Worm (Caenorhabditis elegans): ENCODE measurements around the gene srg-10.

The srg-10 gene

ce11 chrIII:4649363-4649768 is 28.2 kb upstream of the srg-10 start (continued):
- TF ChIP-seq snu-23 (GFP tag; optimal IDR thresholded peaks at IDR 0.05), result peak; percentile 98
- TF ChIP-seq xbp-1 (tag; optimal IDR thresholded peaks at IDR 0.05), result peak; percentile 89
- TF ChIP-seq swsn-7 (tag; optimal IDR thresholded peaks at IDR 0.05), result peak; percentile 92
- TF ChIP-seq ceh-63 (GFP tag; optimal IDR thresholded peaks at IDR 0.05), result no peak
- peak; percentile 12 for TF ChIP-seq pag-3 (tag; optimal IDR thresholded peaks at IDR 0.05; ENCODE audit: borderline replicate concordance, insufficient read depth)
- TF ChIP-seq efl-1 (optimal IDR thresholded peaks at IDR 0.05), result peak; percentile 86 to 91
- peak; percentile 72 to 97 for TF ChIP-seq efl-1 (GFP tag; optimal IDR thresholded peaks at IDR 0.05 in 1 of 2)
- TF ChIP-seq pqm-1 (tag; optimal IDR thresholded peaks at IDR 0.05), result peak; percentile 40
- TF ChIP-seq zip-4 (GFP tag; optimal IDR thresholded peaks at IDR 0.05), result peak; percentile 65
- TF ChIP-seq egl-13 (tag; optimal IDR thresholded peaks at IDR 0.05), result peak; percentile 82
- peak; percentile 83 to 95 for TF ChIP-seq lsy-2 (tag; optimal IDR thresholded peaks at IDR 0.05)
- TF ChIP-seq irx-1 (tag; optimal IDR thresholded peaks at IDR 0.05), result peak; percentile 87
- TF ChIP-seq nhr-20 (tag; optimal IDR thresholded peaks at IDR 0.05), result peak; percentile 98
- peak; percentile 91 for TF ChIP-seq lin-13 (GFP tag; optimal IDR thresholded peaks at IDR 0.05)
- peak; percentile 81 for TF ChIP-seq isw-1 (GFP tag; IDR thresholded peaks at IDR 0.05)
- TF ChIP-seq F16B12.6 (tag; optimal IDR thresholded peaks at IDR 0.05), result peak; percentile 51
- peak; percentile 65 for TF ChIP-seq fos-1 (tag; optimal IDR thresholded peaks at IDR 0.05)
- peak; percentile 94 for TF ChIP-seq tbx-2 (tag; optimal IDR thresholded peaks at IDR 0.05)
- no peak for TF ChIP-seq ceh-8 (GFP tag; optimal IDR thresholded peaks at IDR 0.05)
- peak; percentile 9 for TF ChIP-seq nhr-28 (tag; optimal IDR thresholded peaks at IDR 0.05)
- peak; percentile 76 for TF ChIP-seq snpc-4 (tag; optimal IDR thresholded peaks at IDR 0.05)
- no peak for TF ChIP-seq efl-3 (GFP tag; optimal IDR thresholded peaks at IDR 0.05)
- TF ChIP-seq elt-3 (tag; optimal IDR thresholded peaks at IDR 0.05), result peak in 5 of 6 experiments; percentile 36 to 97 (median 82)
- peak; percentile 51; the same call in 1 of the 2 replicates for TF ChIP-seq unc-98 (GFP tag; IDR thresholded peaks at IDR 0.05)
- TF ChIP-seq nhr-237 (tag; optimal IDR thresholded peaks at IDR 0.05), result peak; percentile 77
- no peak for TF ChIP-seq sptf-1 (tag; optimal IDR thresholded peaks at IDR 0.05)
- peak; percentile 76 for TF ChIP-seq sup-37 (GFP tag; optimal IDR thresholded peaks at IDR 0.05)
- TF ChIP-seq egl-27 (tag; optimal IDR thresholded peaks at IDR 0.05), result peak; percentile 84 to 85
- TF ChIP-seq lin-39 (tag; optimal IDR thresholded peaks at IDR 0.05), result peak; percentile 7
- peak; percentile 93 for TF ChIP-seq fkh-8 (tag; optimal IDR thresholded peaks at IDR 0.05)
- peak; percentile 96 for TF ChIP-seq mep-1 (tag; optimal IDR thresholded peaks at IDR 0.05)
- peak; percentile 99 for TF ChIP-seq nhr-85 (tag)
- peak; percentile 84 for TF ChIP-seq pax-3 (tag; optimal IDR thresholded peaks at IDR 0.05)
- TF ChIP-seq ztf-4 (tag; optimal IDR thresholded peaks at IDR 0.05), result peak; percentile 90
- peak; percentile 92 for TF ChIP-seq nhr-19 (GFP tag; conservative IDR thresholded peaks at IDR 0.05)
- no peak for TF ChIP-seq hlh-4 (tag; optimal IDR thresholded peaks at IDR 0.05)
- TF ChIP-seq fkh-4 (tag; optimal IDR thresholded peaks at IDR 0.05; ENCODE audit: borderline replicate concordance), result peak; percentile 44
- TF ChIP-seq aha-1 (tag; optimal IDR thresholded peaks at IDR 0.05), result peak; percentile 55
- peak; percentile 58 for TF ChIP-seq vab-15 (tag; optimal IDR thresholded peaks at IDR 0.05)
- no peak for TF ChIP-seq sox-4 (tag; optimal IDR thresholded peaks at IDR 0.05)
- TF ChIP-seq mef-2 (tag; optimal IDR thresholded peaks at IDR 0.05), result peak; percentile 42
- TF ChIP-seq ets-5 (GFP tag; IDR thresholded peaks at IDR 0.05), result no peak
- TF ChIP-seq ztf-11 (tag; optimal IDR thresholded peaks at IDR 0.05), result peak in 1 of 2 experiments; percentile 30
- TF ChIP-seq nhr-71 (tag; optimal IDR thresholded peaks at IDR 0.05), result peak; percentile 99
- TF ChIP-seq lir-3 (tag; optimal IDR thresholded peaks at IDR 0.05; ENCODE audit: poor library complexity), result peak; percentile 79
- peak; percentile 72 to 78 (median 72) for TF ChIP-seq dpl-1 (GFP tag; optimal IDR thresholded peaks at IDR 0.05)
- TF ChIP-seq C04F5.9 (tag; optimal IDR thresholded peaks at IDR 0.05), result peak; percentile 84
- TF ChIP-seq unc-62 (GFP tag; optimal IDR thresholded peaks at IDR 0.05), result no peak
- TF ChIP-seq dsc-1 (tag; optimal IDR thresholded peaks at IDR 0.05), result peak; percentile 73
- TF ChIP-seq ceh-82 (tag; optimal IDR thresholded peaks at IDR 0.05), result peak; percentile 47 to 81 (median 66)
- peak; percentile 69 for TF ChIP-seq grh-1 (GFP tag; IDR thresholded peaks at IDR 0.05)
- peak; percentile 100 for TF ChIP-seq lin-14 (GFP tag; optimal IDR thresholded peaks at IDR 0.05)
- TF ChIP-seq unc-30 (tag; optimal IDR thresholded peaks at IDR 0.05), result no peak

Measured in whole organism, L1 larva.